Worm (Caenorhabditis elegans) whole organism, midembryonic: ENCODE data around the gene K03H1.11.

Experiments used
- T22C8.4 ChIP-seq: fragments of 200-800 bp; sonication (Bioruptor generic); IDR thresholded peaks from 2 replicates; pipeline ENCODE4 v1.3.6; 2022; ENCODE audit warnings: missing genetic modification characterization, missing compliant biosample characterization
- cog-1 ChIP-seq: sonication (generic microtip); optimal IDR thresholded peaks from 2 replicates; lab custom pipeline; 2016; ENCODE audit warnings: missing genetic modification characterization, missing compliant biosample characterization
- flt-1 ChIP-seq: fragments of 200-800 bp; sonication (Bioruptor generic); IDR thresholded peaks from 2 replicates; pipeline ENCODE4 v1.3.6; 2022; ENCODE audit warnings: missing genetic modification characterization, missing compliant biosample characterization
- klf-2 ChIP-seq: fragments of 200-800 bp; sonication (Bioruptor generic); conservative IDR thresholded peaks from 2 replicates; pipeline ENCODE4 v1.3.6; 2022; ENCODE audit warnings: missing genetic modification reagents, missing genetic modification characterization, missing compliant biosample characterization
- med-1 ChIP-seq: sonication (generic microtip); optimal IDR thresholded peaks from 2 replicates; lab custom pipeline; 2017; ENCODE audit warnings: missing genetic modification characterization, mild to moderate bottlenecking, missing compliant biosample characterization, antibody characterized with exemption, missing genetic modification reagents; ENCODE audit not compliant: insufficient read depth
- ref-1 ChIP-seq: fragments of 200-800 bp; sonication (Bioruptor generic); conservative IDR thresholded peaks from 2 replicates; pipeline ENCODE4 v1.3.6; 2022; ENCODE audit warnings: missing genetic modification reagents, missing genetic modification characterization, missing compliant biosample characterization
- tab-1 ChIP-seq: fragments of 200-800 bp; sonication (Bioruptor generic); IDR thresholded peaks from 2 replicates; pipeline ENCODE4 v1.3.6; 2022; ENCODE audit warnings: missing genetic modification characterization, missing compliant biosample characterization
- ztf-23 ChIP-seq: fragments of 200-800 bp; sonication (Bioruptor generic); IDR thresholded peaks from 2 replicates; pipeline ENCODE4 v1.3.6; 2022; ENCODE audit warnings: missing genetic modification reagents, missing genetic modification characterization, missing compliant biosample characterization
- ztf-29 ChIP-seq: fragments of 200-800 bp; sonication (Bioruptor generic); IDR thresholded peaks from 2 replicates; pipeline ENCODE4 v1.3.6; 2022; ENCODE audit warnings: missing genetic modification reagents, missing genetic modification characterization, missing compliant biosample characterization

Gene K03H1.11

ce11 chrIII:9928777-9929176 lies 23.0 kb downstream of the K03H1.11 start, which contains the start of gene ttr-1:
ttr-1 (plus strand) TSS chrIII:9929077.
- TF ChIP-seq cog-1 (tag; lab: Kevin White, UChicago) (no peak), klf-2 (GFP tag; lab: Robert Waterston, UW) (no peak), ztf-29 (GFP tag; lab: Robert Waterston, UW) (no peak), tab-1 (GFP tag; lab: Robert Waterston, UW) (no peak), ref-1 (GFP tag; lab: Robert Waterston, UW) (no peak), flt-1 (GFP tag; lab: Robert Waterston, UW) (no peak), med-1 (GFP tag; lab: Kevin White, UChicago) (no peak), T22C8.4 (no peak), ztf-23 (GFP tag; lab: Robert Waterston, UW) (no peak)

- no peak for TF ChIP-seq klf-2 (GFP tag; lab: Robert Waterston, UW)
- TF ChIP-seq T22C8.4: no peak
- no peak for TF ChIP-seq ztf-29 (GFP tag; lab: Robert Waterston, UW)
- no peak for TF ChIP-seq flt-1 (GFP tag; lab: Robert Waterston, UW)
- no peak for TF ChIP-seq tab-1 (GFP tag; lab: Robert Waterston, UW)
- no peak for TF ChIP-seq cog-1 (tag; lab: Kevin White, UChicago)
- TF ChIP-seq med-1 (GFP tag; lab: Kevin White, UChicago): no peak
- TF ChIP-seq ref-1 (GFP tag; lab: Robert Waterston, UW): no peak
- no peak for TF ChIP-seq ztf-23 (GFP tag; lab: Robert Waterston, UW)
These were observed 24.4 kb downstream of the K03H1.11 start, which contains the start of gene ttr-2 for ce11 chrIII:9927378-9927777. ttr-2 (plus strand) TSS chrIII:9927769.

DNA sequence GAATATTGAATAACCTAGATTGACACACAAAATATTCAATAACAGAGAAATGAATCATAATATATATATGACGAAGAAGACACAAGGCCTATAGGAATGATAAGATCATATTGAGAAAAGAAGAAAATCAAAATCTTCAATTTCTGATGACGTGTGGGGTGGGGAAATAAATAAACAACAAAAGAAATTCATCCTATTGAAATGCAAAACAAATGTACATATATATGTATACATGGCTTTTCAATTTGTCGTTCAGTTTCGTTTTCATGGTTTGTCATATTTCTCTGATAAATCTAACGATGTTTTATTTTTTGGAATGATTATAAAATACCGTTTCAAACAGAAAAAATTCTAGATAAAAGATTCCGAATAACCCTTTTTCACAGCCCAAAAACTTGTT lies 25.1 kb downstream of the K03H1.11 start, which contains the start of gene ttr-3:
Gene ttr-3, minus strand, starts transcription at position 101 of the 400 bp plus-strand sequence.
- TF ChIP-seq klf-2 (GFP tag; lab: Robert Waterston, UW) (no peak), cog-1 (tag; lab: Kevin White, UChicago) (no peak), ref-1 (GFP tag; lab: Robert Waterston, UW) (no peak), ztf-29 (GFP tag; lab: Robert Waterston, UW) (no peak), T22C8.4 (no peak), ztf-23 (GFP tag; lab: Robert Waterston, UW) (no peak), tab-1 (GFP tag; lab: Robert Waterston, UW) (no peak), med-1 (GFP tag; lab: Kevin White, UChicago) (no peak)

ce11 chrIII:9922874-9923273 lies 28.9 kb downstream of the K03H1.11 start, which contains the start of gene cbp-2:
cbp-2 (plus strand) TSS chrIII:9923174.
- TF ChIP-seq tab-1 (GFP tag; lab: Robert Waterston, UW) (no peak), T22C8.4 (no peak), ztf-23 (GFP tag; lab: Robert Waterston, UW) (no peak)

ce11 chrIII:9922310-9922709 lies 29.5 kb downstream of the K03H1.11 start:
- no peak for TF ChIP-seq klf-2 (GFP tag; lab: Robert Waterston, UW)
- no peak for TF ChIP-seq ztf-23 (GFP tag; lab: Robert Waterston, UW)
- no peak for TF ChIP-seq T22C8.4
- TF ChIP-seq tab-1 (GFP tag; lab: Robert Waterston, UW): no peak
- no peak for TF ChIP-seq cog-1 (tag; lab: Kevin White, UChicago)
- TF ChIP-seq ref-1 (GFP tag; lab: Robert Waterston, UW): no peak
- no peak for TF ChIP-seq med-1 (GFP tag; lab: Kevin White, UChicago)
- TF ChIP-seq flt-1 (GFP tag; lab: Robert Waterston, UW): no peak
- TF ChIP-seq ztf-29 (GFP tag; lab: Robert Waterston, UW): no peak

- TF ChIP-seq tab-1 (GFP tag; lab: Robert Waterston, UW): no peak
- no peak for TF ChIP-seq med-1 (GFP tag; lab: Kevin White, UChicago)
- no peak for TF ChIP-seq T22C8.4
- TF ChIP-seq ref-1 (GFP tag; lab: Robert Waterston, UW): no peak
- TF ChIP-seq ztf-23 (GFP tag; lab: Robert Waterston, UW): no peak
- no peak for TF ChIP-seq klf-2 (GFP tag; lab: Robert Waterston, UW)
- TF ChIP-seq cog-1 (tag; lab: Kevin White, UChicago): no peak
- TF ChIP-seq ztf-29 (GFP tag; lab: Robert Waterston, UW): no peak
- TF ChIP-seq flt-1 (GFP tag; lab: Robert Waterston, UW): no peak
These were observed 31.0 kb downstream of the K03H1.11 start, which contains the start of gene F40F12.3 for ce11 chrIII:9920764-9921163. F40F12.3 (minus strand) TSS chrIII:9920864.

DNA sequence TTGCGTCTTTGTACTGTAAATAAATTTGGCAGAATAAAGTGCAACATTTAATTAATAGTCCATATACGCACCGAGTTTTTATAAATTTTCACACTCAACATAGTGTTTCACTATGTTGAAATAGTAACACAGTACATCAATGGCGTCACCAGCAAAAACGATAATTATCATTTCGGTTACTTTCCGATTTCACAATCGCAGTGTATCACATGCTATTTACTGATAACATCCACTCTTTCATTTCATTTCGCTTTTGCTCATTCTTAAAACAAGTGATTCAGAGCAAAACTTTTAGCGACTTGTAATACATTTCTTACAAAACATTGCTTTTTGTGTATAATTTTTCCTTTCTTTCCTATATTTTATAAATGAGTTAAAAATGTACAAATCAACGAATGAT lies 38.0 kb downstream of the K03H1.11 start, which contains the start of gene cbp-3:
Gene cbp-3, plus strand, starts transcription at position 272 of the 400 bp plus-strand sequence.
- TF ChIP-seq ztf-29 (GFP tag; lab: Robert Waterston, UW) (no peak), klf-2 (GFP tag; lab: Robert Waterston, UW) (no peak), med-1 (GFP tag; lab: Kevin White, UChicago) (no peak), cog-1 (tag; lab: Kevin White, UChicago) (no peak), ztf-23 (GFP tag; lab: Robert Waterston, UW) (no peak), tab-1 (GFP tag; lab: Robert Waterston, UW) (no peak), ref-1 (GFP tag; lab: Robert Waterston, UW) (no peak), T22C8.4 (no peak), flt-1 (GFP tag; lab: Robert Waterston, UW) (no peak)

DNA sequence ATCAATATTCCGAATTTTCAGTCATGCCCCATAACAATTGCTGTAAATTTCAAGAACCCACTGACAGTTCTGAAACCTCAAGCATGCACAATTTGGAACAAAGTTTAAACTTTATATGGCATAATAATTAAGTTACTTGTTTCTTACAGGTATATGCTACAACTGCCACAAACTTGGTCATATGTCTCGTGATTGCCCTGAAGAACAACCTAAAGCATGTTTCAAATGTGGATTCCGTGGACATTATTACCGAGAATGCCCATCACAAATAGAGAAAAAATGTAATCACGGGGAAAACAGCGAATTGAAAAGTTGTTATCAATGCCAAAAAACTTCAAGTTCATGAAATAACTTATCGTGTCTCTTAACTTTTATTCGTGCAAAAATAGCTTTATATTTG lies 38.8 kb downstream of the K03H1.11 start:
- TF ChIP-seq ztf-23 (GFP tag; lab: Robert Waterston, UW) (0 out of 2 replicates have a peak, but pooled peaks have one; percentile 9), cog-1 (tag; lab: Kevin White, UChicago) (no peak)

ce11 chrIII:9912501-9912900 lies 39.3 kb downstream of the K03H1.11 start:
- no peak for TF ChIP-seq T22C8.4
- no peak for TF ChIP-seq flt-1 (GFP tag; lab: Robert Waterston, UW)
- no peak for TF ChIP-seq ztf-29 (GFP tag; lab: Robert Waterston, UW)
- no peak for TF ChIP-seq cog-1 (tag; lab: Kevin White, UChicago)
- TF ChIP-seq ztf-23 (GFP tag; lab: Robert Waterston, UW): no peak
- no peak for TF ChIP-seq tab-1 (GFP tag; lab: Robert Waterston, UW)
- TF ChIP-seq klf-2 (GFP tag; lab: Robert Waterston, UW): no peak
